Fruit fly (Drosophila melanogaster) Kc167 (cell line): ENCODE data around the gene sll.

Experiments used
- Myc ChIP-seq: fragments of >200 bp; optimal IDR thresholded peaks from 2 replicates; lab custom pipeline; 2017; ENCODE audit warnings: missing external identifiers
- Sin3A ChIP-seq: fragments of >200 bp; optimal IDR thresholded peaks from 2 replicates; lab custom pipeline; 2018; ENCODE audit warnings: missing external identifiers
- h ChIP-seq: fragments of >200 bp; optimal IDR thresholded peaks from 3 replicates; lab custom pipeline; 2018; ENCODE audit warnings: missing external identifiers
- insv ChIP-seq: fragments of >200 bp; optimal IDR thresholded peaks from 3 replicates; lab custom pipeline; 2018; ENCODE audit warnings: missing external identifiers
- psq ChIP-seq: fragments of >200 bp; optimal IDR thresholded peaks from 2 replicates; lab custom pipeline; 2017; ENCODE audit warnings: missing external identifiers
- ttk ChIP-seq: sonication (Bioruptor generic); optimal IDR thresholded peaks from 2 replicates; lab custom pipeline; 2017; ENCODE audit warnings: missing external identifiers

Gene sll

DNA sequence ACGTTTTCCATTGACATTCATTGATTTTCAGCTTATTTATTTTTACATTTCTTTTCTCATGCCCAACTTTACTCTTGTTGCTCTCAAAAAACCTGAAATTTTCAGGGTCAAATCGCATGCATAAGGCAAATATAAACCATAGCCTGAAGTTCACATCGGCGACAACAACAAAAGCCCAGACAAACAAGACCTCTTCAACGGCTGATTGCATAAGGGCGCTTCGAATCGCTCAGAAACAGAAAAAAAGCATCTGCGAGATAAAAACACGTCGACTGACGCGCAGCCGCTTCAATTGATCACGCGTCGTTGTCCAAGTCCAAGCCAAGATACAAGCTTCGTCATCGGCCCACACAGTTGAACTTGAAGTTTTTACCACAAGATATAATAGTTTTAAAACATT is 7.6 kb downstream of the sll start, which contains the start of gene CG14327:
CG14327 (plus strand) TSS at position 161 of the 400 bp plus-strand sequence.
- no peak for TF ChIP-seq ttk
- no peak for TF ChIP-seq h (lab: Kevin White, UChicago)
- TF ChIP-seq psq (lab: Kevin White, UChicago): no peak
- no peak for TF ChIP-seq insv
- no peak for TF ChIP-seq Sin3A (lab: Kevin White, UChicago)
- no peak for TF ChIP-seq Myc

DNA sequence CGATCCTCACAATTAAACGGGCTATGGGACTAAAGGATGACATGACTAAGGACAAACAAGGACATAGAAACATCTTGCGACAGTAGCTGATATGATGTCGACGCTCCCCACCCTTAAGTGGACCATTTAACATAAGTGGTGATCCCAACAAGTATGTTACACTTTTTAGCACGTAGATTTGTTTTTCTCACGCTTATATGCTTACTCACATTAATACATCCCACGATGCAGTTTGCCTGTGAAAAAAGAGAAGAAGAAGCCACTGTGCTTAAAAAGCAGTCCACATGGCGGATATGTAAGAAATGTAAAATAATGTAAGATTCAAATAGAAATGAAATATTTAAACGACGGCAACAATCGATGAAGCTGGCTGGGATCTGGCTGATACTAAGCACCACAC is 9.2 kb downstream of the sll start:
- TF ChIP-seq ttk: no peak
- no peak for TF ChIP-seq h (lab: Kevin White, UChicago)
- TF ChIP-seq insv: no peak
- no peak for TF ChIP-seq Sin3A (lab: Kevin White, UChicago)
- no peak for TF ChIP-seq psq (lab: Kevin White, UChicago)
- TF ChIP-seq Myc: no peak

DNA sequence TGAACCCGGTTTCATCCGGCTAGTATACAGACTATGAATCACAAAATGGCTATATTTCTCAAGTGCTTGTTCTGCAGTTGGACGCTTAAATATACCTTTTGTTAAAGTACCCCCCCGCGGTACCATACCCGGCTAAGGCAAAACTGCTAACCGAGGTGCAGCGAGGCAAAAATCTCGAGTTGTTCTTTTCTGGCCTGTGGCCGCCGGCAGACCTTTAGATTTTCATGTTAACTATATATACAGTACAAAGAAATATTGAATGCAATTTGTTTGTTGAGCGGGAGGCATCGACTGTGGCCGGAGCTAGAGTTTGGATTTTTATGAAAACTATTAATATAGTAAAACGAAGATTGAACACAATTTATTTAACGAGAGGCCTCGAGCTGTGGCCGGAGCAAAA is 9.8 kb downstream of the sll start:
- TF ChIP-seq insv (no peak), Sin3A (lab: Kevin White, UChicago) (no peak), h (lab: Kevin White, UChicago) (no peak), psq (lab: Kevin White, UChicago) (no peak), ttk (no peak), Myc (no peak)

DNA sequence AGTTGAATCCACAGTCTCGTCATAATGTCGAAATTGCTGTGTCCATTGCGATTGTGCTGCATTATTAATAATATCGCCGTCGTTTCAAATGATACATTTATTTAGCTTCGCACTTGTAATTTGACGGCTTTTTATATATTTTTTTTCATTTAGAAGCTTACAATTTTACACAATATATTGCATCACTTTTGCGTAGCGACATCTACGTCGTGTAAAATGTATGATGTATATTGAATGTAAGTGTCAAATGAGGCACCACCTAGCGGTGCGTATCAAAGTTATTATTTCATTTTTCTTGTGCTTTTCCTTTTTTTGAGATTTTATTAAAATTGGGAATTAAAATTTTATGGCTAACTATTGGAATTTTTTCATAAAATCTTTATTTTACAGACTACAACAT is 10.6 kb downstream of the sll start:
- TF ChIP-seq psq (lab: Kevin White, UChicago): no peak
- TF ChIP-seq insv: no peak
- TF ChIP-seq ttk: no peak
- TF ChIP-seq Myc: no peak
- TF ChIP-seq Sin3A (lab: Kevin White, UChicago): no peak
- TF ChIP-seq h (lab: Kevin White, UChicago): no peak

DNA sequence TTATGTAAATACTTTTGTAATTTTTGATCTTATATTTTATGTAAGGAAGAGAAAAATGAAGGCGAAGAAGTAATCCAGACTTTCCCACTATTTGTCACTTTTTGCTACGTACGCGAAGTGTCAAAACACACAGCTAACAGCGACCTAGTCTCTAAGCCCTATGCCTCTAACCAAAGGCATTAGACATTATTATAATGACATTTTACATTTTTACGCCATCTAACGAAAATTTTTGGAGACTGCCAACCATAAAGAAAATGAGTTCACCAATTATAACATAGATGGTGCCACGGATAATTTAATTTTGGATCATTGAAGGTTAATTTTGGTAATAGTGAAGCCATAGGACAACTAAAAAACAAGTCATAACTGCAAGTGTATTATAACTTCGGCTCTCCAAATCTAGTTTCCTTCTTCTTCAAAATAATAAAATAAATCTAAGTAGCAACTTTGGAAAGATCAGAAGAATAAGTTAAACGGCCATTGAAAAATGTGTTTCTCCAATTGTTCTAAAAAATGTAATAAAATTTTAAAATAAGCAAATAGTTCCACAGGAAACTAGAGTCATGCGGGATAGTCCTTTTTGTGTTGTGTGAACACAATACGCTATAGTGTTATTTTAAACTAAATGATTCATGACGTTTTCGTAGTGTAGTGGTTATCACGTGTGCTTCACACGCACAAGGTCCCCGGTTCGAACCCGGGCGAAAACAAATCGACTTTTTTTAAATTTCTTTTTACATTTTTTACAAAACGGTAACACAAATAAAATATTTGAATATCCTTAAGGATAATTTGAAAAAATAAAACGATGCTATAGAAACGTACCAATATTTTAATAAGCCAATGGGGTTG is 11.4 kb downstream of the sll start:
- TF ChIP-seq h (lab: Kevin White, UChicago) (no peak), ttk (no peak), Sin3A (lab: Kevin White, UChicago) (no peak), insv (no peak), Myc (no peak), psq (lab: Kevin White, UChicago) (no peak)

DNA sequence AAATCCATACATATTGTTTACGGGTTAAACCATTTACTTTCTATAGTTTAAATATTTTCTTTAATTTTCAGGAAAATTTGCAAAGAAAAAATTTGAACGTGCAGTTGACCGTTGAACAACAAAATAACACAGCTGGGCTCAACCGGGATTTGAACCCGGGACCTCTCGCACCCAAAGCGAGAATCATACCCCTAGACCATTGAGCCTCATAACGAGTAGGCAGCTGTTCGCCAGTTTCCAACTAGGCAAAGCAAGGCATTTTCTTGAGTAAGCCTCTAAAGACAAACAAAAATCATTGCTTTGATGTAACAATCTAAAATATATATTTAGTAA is 12.0 kb downstream of the sll start:
- TF ChIP-seq h (lab: Kevin White, UChicago) (no peak), Sin3A (lab: Kevin White, UChicago) (no peak), insv (no peak), Myc (no peak), psq (lab: Kevin White, UChicago) (no peak), ttk (no peak)

DNA sequence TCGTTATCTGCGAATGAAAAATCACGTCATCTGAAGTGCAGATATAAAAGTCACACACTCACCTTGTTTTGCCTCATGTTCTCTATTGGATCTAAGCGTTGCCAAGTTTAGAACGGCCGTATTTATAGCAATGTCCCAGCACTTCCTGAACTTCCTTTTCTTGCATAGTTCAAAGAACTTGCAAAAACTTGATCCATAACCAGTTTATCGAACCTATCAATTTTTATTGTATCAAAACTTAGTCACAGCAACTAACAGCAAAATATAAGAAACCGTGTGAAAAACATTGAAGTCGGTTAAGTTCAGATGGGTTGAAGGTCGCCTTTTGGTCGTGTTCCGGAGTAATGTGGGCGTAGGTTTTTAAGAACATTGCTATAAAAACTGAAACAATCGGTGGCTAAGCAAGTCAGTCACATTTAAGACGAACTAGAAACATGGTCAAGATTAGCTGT is 12.8 kb downstream of the sll start, which contains the start of the genes CG14324 and CG14326:
CG14324 (minus strand) TSS at position 101 of the 452 bp plus-strand sequence.
CG14326 (plus strand) TSS at position 402 of the 452 bp plus-strand sequence.
- TF ChIP-seq h (lab: Kevin White, UChicago) (no peak), ttk (no peak), Myc (no peak), Sin3A (lab: Kevin White, UChicago) (no peak), psq (lab: Kevin White, UChicago) (no peak), insv (no peak)

DNA sequence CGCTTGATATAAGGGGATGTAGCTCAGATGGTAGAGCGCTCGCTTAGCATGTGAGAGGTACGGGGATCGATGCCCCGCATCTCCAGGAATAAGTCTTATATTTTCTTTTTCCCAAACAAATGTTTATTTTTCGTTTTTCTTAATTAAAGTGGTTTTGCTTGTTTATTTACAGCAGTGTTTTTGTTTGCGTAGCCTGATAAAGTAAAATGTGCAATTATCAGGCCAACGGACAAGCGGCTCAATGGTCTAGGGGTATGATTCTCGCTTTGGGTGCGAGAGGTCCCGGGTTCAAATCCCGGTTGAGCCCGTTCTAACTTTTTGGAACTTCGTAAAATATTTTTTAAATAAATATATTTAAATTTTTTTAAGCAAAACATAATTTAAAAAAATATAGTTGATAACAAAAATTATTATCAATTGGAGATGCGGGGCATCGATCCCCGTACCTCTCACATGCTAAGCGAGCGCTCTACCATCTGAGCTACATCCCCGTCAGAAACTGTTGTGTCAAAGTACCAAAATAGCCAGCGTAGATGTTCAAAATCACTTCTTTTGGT is 13.9 kb downstream of the sll start:
- TF ChIP-seq Sin3A (lab: Kevin White, UChicago) (no peak), ttk (no peak), psq (lab: Kevin White, UChicago) (no peak), insv (no peak), Myc (no peak), h (lab: Kevin White, UChicago) (no peak)

DNA sequence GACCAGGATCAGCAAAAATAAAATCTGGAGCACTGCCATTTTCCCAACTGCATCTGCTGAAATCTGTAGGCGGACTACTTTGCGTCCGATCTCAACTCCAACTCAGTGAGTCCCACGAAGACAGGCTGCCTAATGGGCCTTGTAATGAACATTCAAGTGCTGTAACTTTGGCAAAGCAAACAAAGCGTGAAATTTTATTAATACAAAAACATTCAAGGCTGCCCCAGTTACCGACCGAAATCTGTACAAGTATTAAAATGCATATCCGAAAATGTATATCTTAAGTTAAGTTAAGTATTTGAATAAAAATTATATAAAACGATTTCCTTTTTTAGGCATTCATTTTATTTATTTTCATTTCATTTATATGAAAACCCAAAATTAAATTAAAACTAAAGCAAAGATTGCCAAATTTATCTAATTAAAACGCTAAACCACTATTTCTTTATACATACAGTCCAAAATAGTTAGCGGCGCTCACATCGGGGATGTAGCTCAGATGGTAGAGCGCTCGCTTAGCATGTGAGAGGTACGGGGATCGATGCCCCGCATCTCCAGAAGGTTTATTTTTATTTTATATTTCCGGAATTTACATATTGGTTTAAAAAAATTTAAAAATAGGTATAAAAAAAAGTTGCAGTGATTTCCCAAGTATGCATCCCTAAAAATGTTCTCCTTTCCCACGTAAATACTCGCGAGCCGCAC is 16.3 kb downstream of the sll start, which contains the start of gene CG14323:
CG14323 (minus strand) TSS at position 51 of the 705 bp plus-strand sequence.
- TF ChIP-seq insv (no peak), psq (lab: Kevin White, UChicago) (no peak), ttk (no peak), Myc (no peak), Sin3A (lab: Kevin White, UChicago) (no peak), h (lab: Kevin White, UChicago) (no peak)

DNA sequence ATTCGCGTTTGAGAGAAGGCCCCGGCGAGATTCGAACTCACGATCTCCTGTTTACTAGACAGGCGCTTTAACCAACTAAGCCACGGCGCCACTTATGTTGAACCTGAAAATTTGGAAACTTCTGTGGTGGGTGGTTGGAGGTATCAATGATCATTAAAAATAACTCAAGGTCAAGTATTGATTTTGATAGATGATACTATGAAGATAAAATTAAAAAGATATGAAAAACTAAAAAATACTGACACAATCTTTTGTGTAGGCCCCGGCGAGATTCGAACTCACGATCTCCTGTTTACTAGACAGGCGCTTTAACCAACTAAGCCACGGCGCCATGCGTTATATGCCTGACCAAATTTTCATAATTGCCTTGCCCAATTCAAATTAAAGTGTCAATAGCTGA is 18.6 kb downstream of the sll start:
- no peak for TF ChIP-seq psq (lab: Kevin White, UChicago)
- no peak for TF ChIP-seq insv

DNA sequence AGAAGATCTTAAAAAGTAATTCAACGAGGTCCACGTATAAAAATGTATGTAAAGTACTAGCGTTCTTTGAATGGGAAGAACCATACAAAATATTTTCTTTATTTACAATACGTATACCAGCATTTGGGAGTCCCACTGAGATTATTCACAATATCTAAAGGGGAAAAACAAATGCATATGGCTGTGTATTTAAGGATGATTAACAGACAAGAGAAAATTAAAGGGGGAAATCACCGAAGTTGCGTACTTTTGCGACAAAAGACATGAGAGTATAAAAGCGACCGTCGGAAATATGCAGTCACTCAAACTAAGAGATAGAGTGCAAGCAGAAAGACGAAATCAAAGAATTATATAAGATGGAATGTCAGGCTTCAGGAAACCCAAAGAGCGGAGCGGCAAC is 19.1 kb downstream of the sll start, which contains the start of gene AttD:
AttD (plus strand) TSS at position 301 of the 400 bp plus-strand sequence.
- TF ChIP-seq Myc (no peak), psq (lab: Kevin White, UChicago) (no peak)

DNA sequence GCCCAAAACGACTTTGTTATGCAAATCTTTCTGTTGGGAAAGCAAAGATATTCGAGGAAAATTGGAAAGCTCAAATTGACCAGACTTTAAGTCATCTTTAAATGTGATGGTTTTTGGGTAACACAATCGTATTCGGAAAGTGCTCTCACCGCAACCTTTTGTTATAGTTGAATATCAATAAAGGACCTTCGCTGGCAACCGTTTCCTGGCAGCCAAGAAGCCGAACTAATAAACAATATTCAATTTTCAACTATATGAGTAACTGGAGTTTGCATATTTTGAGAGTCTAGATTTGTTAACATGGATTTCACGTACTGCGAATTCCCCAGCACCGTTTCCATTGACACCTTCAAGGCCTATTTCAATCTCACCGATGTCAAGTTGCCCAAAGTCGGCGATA is 20.9 kb downstream of the sll start, which contains the start of gene CG14325:
CG14325 (plus strand) TSS at position 301 of the 400 bp plus-strand sequence.
- TF ChIP-seq Myc (no peak), ttk (no peak), psq (lab: Kevin White, UChicago) (no peak), h (lab: Kevin White, UChicago) (no peak), insv (no peak), Sin3A (lab: Kevin White, UChicago) (no peak)
